Worm (Caenorhabditis elegans) whole organism, young adult: ENCODE results near the gene lys-4.

Experiments
- B0035.1 ChIP-seq: sonication (generic microtip); optimal IDR thresholded peaks from 2 replicates; lab custom pipeline; 2016; ENCODE audit warnings: missing genetic modification characterization, mild to moderate bottlenecking, missing compliant biosample characterization, missing genotype, missing genetic modification reagents
- C17E4.6 ChIP-seq: fragments of 200-800 bp; sonication (Bioruptor generic); IDR thresholded peaks from 2 replicates; pipeline ENCODE4 v1.3.6; 2022; ENCODE audit warnings: missing genetic modification reagents, missing genetic modification characterization, missing compliant biosample characterization
- F23B12.7 ChIP-seq: sonication (generic microtip); optimal IDR thresholded peaks from 2 replicates; lab custom pipeline; 2017; ENCODE audit warnings: missing genetic modification characterization, mild to moderate bottlenecking, missing compliant biosample characterization, antibody characterized with exemption, moderate library complexity; ENCODE audit not compliant: insufficient read depth
- F33H1.4 ChIP-seq: fragments of 200-800 bp; sonication (Bioruptor generic); IDR thresholded peaks from 2 replicates; pipeline ENCODE4 v1.3.6; 2022; ENCODE audit warnings: missing genetic modification reagents, missing genetic modification characterization, missing compliant biosample characterization
- F37B4.10 ChIP-seq: fragments of 200-800 bp; sonication (Bioruptor generic); IDR thresholded peaks from 2 replicates; pipeline ENCODE4 v1.3.6; 2022; ENCODE audit warnings: missing genetic modification characterization, missing compliant biosample characterization
- F49E8.2 ChIP-seq: sonication (generic microtip); optimal IDR thresholded peaks from 3 replicates; lab custom pipeline; 2017; ENCODE audit warnings: missing genetic modification characterization, mild to moderate bottlenecking, missing compliant biosample characterization, antibody characterized with exemption, moderate library complexity; ENCODE audit not compliant: insufficient read depth
- F55B11.4 ChIP-seq: sonication (generic microtip); optimal IDR thresholded peaks from 2 replicates; lab custom pipeline; 2016; ENCODE audit warnings: missing compliant biosample characterization, missing genetic modification characterization, borderline replicate concordance; ENCODE audit not compliant: insufficient read depth
- F57C9.4 ChIP-seq: sonication (generic microtip); optimal IDR thresholded peaks from 2 replicates; lab custom pipeline; 2017; ENCODE audit warnings: mild to moderate bottlenecking, missing genetic modification characterization, missing compliant biosample characterization
- K11D2.4 ChIP-seq: fragments of 200-800 bp; sonication (Bioruptor generic); IDR thresholded peaks from 2 replicates; pipeline ENCODE4 v1.3.6; 2022; ENCODE audit warnings: missing genetic modification reagents, missing genetic modification characterization, missing compliant biosample characterization
- K12H6.12 ChIP-seq: fragments of 200-800 bp; sonication (Bioruptor generic); optimal IDR thresholded peaks from 2 replicates; lab custom pipeline; 2018; ENCODE audit warnings: mild to moderate bottlenecking, missing genetic modification characterization, missing compliant biosample characterization
- Y53G8AR.9 ChIP-seq: fragments of 200-800 bp; sonication (Bioruptor generic); conservative IDR thresholded peaks from 2 replicates; pipeline ENCODE4 v1.3.6; 2022; ENCODE audit warnings: missing genetic modification reagents, missing genetic modification characterization, missing compliant biosample characterization
- Y56A3A.18 ChIP-seq: fragments of 200-800 bp; sonication (Bioruptor generic); IDR thresholded peaks from 2 replicates; pipeline ENCODE4 v1.3.6; 2022; ENCODE audit warnings: missing genetic modification reagents, missing genetic modification characterization, missing compliant biosample characterization
- Y95B8A.8 ChIP-seq: fragments of 200-800 bp; sonication (Bioruptor generic); IDR thresholded peaks from 2 replicates; pipeline ENCODE4 v1.3.6; 2022; ENCODE audit warnings: missing genetic modification reagents, missing genetic modification characterization, missing compliant biosample characterization
- ama-1 ChIP-seq, 3 experiments: fragments of 150-350 bp in 1 of 3; sonication (generic microtip) in 2 of 3; optimal IDR thresholded peaks; 2 replicates each; lab custom pipeline; 2014 to 2018; ENCODE audit warnings: missing biosample characterization in 2 of 3, missing genetic modification characterization in 2 of 3, missing genetic modification reagents in 2 of 3
- attf-6 ChIP-seq: fragments of 200-800 bp; sonication (Bioruptor generic); IDR thresholded peaks from 2 replicates; pipeline ENCODE4 v1.3.6; 2022; ENCODE audit warnings: missing genetic modification reagents, missing genetic modification characterization, missing compliant biosample characterization
- bed-1 ChIP-seq: fragments of 200-800 bp; sonication (Bioruptor generic); IDR thresholded peaks from 2 replicates; pipeline ENCODE4 v1.3.6; 2022; ENCODE audit warnings: missing genetic modification reagents, missing genetic modification characterization, missing compliant biosample characterization
- bed-2 ChIP-seq: fragments of 200-800 bp; sonication (Bioruptor generic); IDR thresholded peaks from 2 replicates; pipeline ENCODE4 v1.3.6; 2022; ENCODE audit warnings: missing genetic modification reagents, missing genetic modification characterization, missing compliant biosample characterization
- ceh-100 ChIP-seq: fragments of 200-800 bp; sonication (Bioruptor generic); IDR thresholded peaks from 2 replicates; pipeline ENCODE4 v1.3.6; 2022; ENCODE audit warnings: missing genetic modification reagents, missing genetic modification characterization, missing compliant biosample characterization
- dox-1 ChIP-seq: fragments of 200-800 bp; sonication (Bioruptor generic); IDR thresholded peaks from 2 replicates; pipeline ENCODE4 v1.3.6; 2022; ENCODE audit warnings: missing genetic modification reagents, missing genetic modification characterization, missing compliant biosample characterization
- dpff-1 ChIP-seq: sonication (generic microtip); optimal IDR thresholded peaks from 2 replicates; lab custom pipeline; 2017; ENCODE audit warnings: mild to moderate bottlenecking, missing genetic modification characterization, missing compliant biosample characterization
- egl-44 ChIP-seq: fragments of 200-800 bp; sonication (Bioruptor generic); IDR thresholded peaks from 2 replicates; pipeline ENCODE4 v1.3.6; 2022; ENCODE audit warnings: missing genetic modification reagents, missing genetic modification characterization, missing compliant biosample characterization
- ekl-4 ChIP-seq: fragments of 200-800 bp; sonication (Bioruptor generic); IDR thresholded peaks from 2 replicates; pipeline ENCODE4 v1.3.6; 2022; ENCODE audit warnings: missing genetic modification reagents, missing genetic modification characterization, missing compliant biosample characterization
- him-1 ChIP-seq: sonication (generic microtip); optimal IDR thresholded peaks from 2 replicates; lab custom pipeline; 2016; ENCODE audit warnings: missing genotype, missing genetic modification reagents, missing genetic modification characterization, missing compliant biosample characterization
- hlh-12 ChIP-seq: sonication (generic microtip); optimal IDR thresholded peaks from 2 replicates; lab custom pipeline; 2016; ENCODE audit warnings: missing genetic modification characterization, missing compliant biosample characterization
- hmg-1.2 ChIP-seq: fragments of 200-800 bp; sonication (Bioruptor generic); IDR thresholded peaks from 2 replicates; pipeline ENCODE4 v1.3.6; 2022; ENCODE audit warnings: missing genetic modification reagents, missing genetic modification characterization, missing compliant biosample characterization
- let-526 ChIP-seq: fragments of 200-800 bp; sonication (Bioruptor generic); IDR thresholded peaks from 2 replicates; pipeline ENCODE4 v1.3.6; 2022; ENCODE audit warnings: missing genetic modification reagents, missing genetic modification characterization, missing compliant biosample characterization
- lir-1 ChIP-seq: fragments of 200-800 bp; sonication (Bioruptor generic); conservative IDR thresholded peaks from 2 replicates; pipeline ENCODE4 v1.3.6; 2022; ENCODE audit warnings: missing genetic modification reagents, missing genetic modification characterization, missing compliant biosample characterization
- lsl-1 ChIP-seq: fragments of 200-800 bp; sonication (Bioruptor generic); optimal IDR thresholded peaks from 2 replicates; lab custom pipeline; 2018; ENCODE audit warnings: mild to moderate bottlenecking, missing genetic modification characterization, moderate library complexity, missing compliant biosample characterization
- lsy-27 ChIP-seq: sonication (generic microtip); optimal IDR thresholded peaks from 2 replicates; lab custom pipeline; 2017; ENCODE audit warnings: missing genetic modification characterization, mild to moderate bottlenecking, missing compliant biosample characterization, antibody characterized with exemption, missing genotype, borderline replicate concordance; ENCODE audit not compliant: insufficient read depth
- madf-3 ChIP-seq: fragments of 200-800 bp; sonication (Bioruptor generic); IDR thresholded peaks from 2 replicates; pipeline ENCODE4 v1.3.6; 2022; ENCODE audit warnings: missing genetic modification reagents, missing genetic modification characterization, missing compliant biosample characterization
- madf-8 ChIP-seq: fragments of 200-800 bp; sonication (Bioruptor generic); conservative IDR thresholded peaks from 2 replicates; pipeline ENCODE4 v1.3.6; 2022; ENCODE audit warnings: missing genetic modification reagents, missing genetic modification characterization, missing compliant biosample characterization
- mel-28 ChIP-seq: sonication (generic microtip); optimal IDR thresholded peaks from 2 replicates; lab custom pipeline; 2016; ENCODE audit warnings: borderline replicate concordance, mild to moderate bottlenecking, missing genetic modification characterization, missing compliant biosample characterization
- nfya-1 ChIP-seq: sonication (generic microtip); optimal IDR thresholded peaks from 2 replicates; lab custom pipeline; 2017; ENCODE audit warnings: antibody characterized with exemption, missing compliant biosample characterization, missing genetic modification characterization, borderline replicate concordance; ENCODE audit not compliant: insufficient read depth
- nfyb-1 ChIP-seq: fragments of 200-800 bp; sonication (Bioruptor generic); IDR thresholded peaks from 2 replicates; pipeline ENCODE4 v1.3.6; 2022; ENCODE audit warnings: missing genetic modification reagents, missing genetic modification characterization, missing compliant biosample characterization
- pha-4 ChIP-seq: fragments of 150-350 bp; sonication (generic microtip); optimal IDR thresholded peaks from 2 replicates; lab custom pipeline; 2014; ENCODE audit warnings: missing biosample characterization, missing genetic modification reagents, missing genetic modification characterization
- repo-1 ChIP-seq: sonication (generic microtip); optimal IDR thresholded peaks from 2 replicates; lab custom pipeline; 2017; ENCODE audit warnings: mild to moderate bottlenecking, missing genetic modification characterization, missing compliant biosample characterization
- snpc-1.3 ChIP-seq: sonication (generic microtip); optimal IDR thresholded peaks from 2 replicates; lab custom pipeline; 2017; ENCODE audit warnings: missing genetic modification characterization, mild to moderate bottlenecking, missing compliant biosample characterization, antibody characterized with exemption, moderate library complexity, missing genotype, missing genetic modification reagents; ENCODE audit not compliant: insufficient read depth
- snpc-4 ChIP-seq, 5 experiments: fragments of 150-350 bp in 1 of 5; sonication (generic microtip) in 4 of 5; optimal IDR thresholded peaks; 2 replicates each; lab custom pipeline; 2014 to 2018; ENCODE audit warnings: missing genetic modification characterization in 5 of 5, missing biosample characterization in 3 of 5, antibody characterized with exemption in 2 of 5, mild to moderate bottlenecking in 2 of 5, missing compliant biosample characterization in 2 of 5, missing genotype in 2 of 5, moderate library complexity in 2 of 5, missing genetic modification reagents in 1 of 5
- zim-3 ChIP-seq: sonication (generic microtip); optimal IDR thresholded peaks from 2 replicates; lab custom pipeline; 2017; ENCODE audit warnings: mild to moderate bottlenecking, missing genetic modification characterization, moderate library complexity, missing compliant biosample characterization

lys-4 gene

DNA sequence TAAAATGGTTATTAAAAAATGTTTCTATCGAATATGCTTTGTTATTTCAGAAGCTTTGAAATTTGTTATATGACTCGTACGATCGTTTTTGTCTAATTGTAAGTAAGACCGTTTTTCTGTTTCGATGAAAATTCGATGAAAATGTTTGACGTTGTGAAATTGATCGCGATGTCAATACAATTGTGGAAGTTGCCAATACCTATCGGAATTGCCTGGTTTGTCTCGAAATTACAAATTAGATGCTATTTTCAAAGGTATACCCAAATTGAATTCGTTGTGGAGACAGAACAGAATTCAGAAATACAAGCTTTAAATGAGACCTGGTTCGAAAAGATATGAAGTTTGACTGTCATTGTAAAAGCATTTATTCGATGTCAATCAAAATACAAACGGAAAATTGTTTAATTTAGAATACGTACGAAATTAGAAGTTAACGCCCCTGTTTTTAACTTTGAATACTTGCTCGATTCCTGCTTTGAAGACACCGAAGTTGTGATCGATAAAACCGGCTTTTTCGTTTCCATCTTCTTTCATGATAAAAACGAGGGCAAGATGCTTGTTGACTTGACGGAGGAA, 19.6 kb downstream of the lys-4 start (continued):
- TF ChIP-seq F49E8.2 (tag; lab: Kevin White, UChicago) (peak; percentile 39), dpff-1 (tag; lab: Kevin White, UChicago) (no peak), dox-1 (GFP tag; lab: Robert Waterston, UW) (no peak), attf-6 (peak; percentile 63; the same call in 1 of the 2 replicates), snpc-4 (GFP tag; optimal IDR thresholded peaks at IDR 0.05; lab: Kevin White, UChicago) (no peak), snpc-4 (tag; optimal IDR thresholded peaks at IDR 0.05; lab: Kevin White, UChicago) (peak in 1 of 4 experiments; percentile 49), egl-44 (no peak), zim-3 (tag; lab: Kevin White, UChicago) (no peak), hlh-12 (no peak), nfyb-1 (GFP tag; lab: Robert Waterston, UW) (no peak), bed-2 (no peak), madf-3 (GFP tag; lab: Robert Waterston, UW) (0 out of 2 replicates have a peak, but pooled peaks have one; percentile 66), lsy-27 (tag; lab: Kevin White, UChicago) (no peak), lir-1 (GFP tag; lab: Robert Waterston, UW) (no peak)
- TF ChIP-seq, all 124 proteins: peak for 13

DNA sequence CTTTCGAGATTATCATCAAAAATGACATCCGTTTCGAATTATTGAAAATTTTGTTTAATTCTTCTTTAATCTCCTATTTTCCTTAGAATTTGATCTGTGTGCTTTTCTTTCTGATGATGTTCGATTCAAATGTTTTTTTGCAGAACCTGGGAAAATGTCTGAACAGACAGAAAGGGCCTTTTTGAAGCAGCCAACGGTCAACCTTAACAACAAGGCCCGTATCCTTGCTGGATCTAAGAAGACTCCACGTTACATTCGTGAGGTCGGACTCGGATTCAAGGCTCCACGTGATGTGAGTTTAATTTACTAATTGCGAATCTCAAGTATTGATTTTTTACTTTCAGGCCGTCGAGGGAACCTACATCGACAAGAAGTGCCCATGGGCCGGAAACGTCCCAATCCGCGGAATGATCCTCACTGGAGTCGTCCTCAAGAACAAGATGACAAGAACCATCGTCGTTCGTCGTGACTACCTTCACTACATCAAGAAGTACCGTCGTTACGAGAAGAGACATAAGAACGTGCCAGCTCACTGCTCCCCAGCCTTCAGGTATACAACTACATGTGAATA, 20.4 kb downstream of the lys-4 start, which contains the start of gene rps-11:
Gene rps-11, plus strand, starts transcription at position 144 of the 571 bp plus-strand sequence.
- TF ChIP-seq bed-1 (GFP tag; lab: Robert Waterston, UW) (0 out of 2 replicates have a peak, but pooled peaks have one; percentile 48), ekl-4 (GFP tag; lab: Robert Waterston, UW) (no peak), attf-6 (no peak)

DNA sequence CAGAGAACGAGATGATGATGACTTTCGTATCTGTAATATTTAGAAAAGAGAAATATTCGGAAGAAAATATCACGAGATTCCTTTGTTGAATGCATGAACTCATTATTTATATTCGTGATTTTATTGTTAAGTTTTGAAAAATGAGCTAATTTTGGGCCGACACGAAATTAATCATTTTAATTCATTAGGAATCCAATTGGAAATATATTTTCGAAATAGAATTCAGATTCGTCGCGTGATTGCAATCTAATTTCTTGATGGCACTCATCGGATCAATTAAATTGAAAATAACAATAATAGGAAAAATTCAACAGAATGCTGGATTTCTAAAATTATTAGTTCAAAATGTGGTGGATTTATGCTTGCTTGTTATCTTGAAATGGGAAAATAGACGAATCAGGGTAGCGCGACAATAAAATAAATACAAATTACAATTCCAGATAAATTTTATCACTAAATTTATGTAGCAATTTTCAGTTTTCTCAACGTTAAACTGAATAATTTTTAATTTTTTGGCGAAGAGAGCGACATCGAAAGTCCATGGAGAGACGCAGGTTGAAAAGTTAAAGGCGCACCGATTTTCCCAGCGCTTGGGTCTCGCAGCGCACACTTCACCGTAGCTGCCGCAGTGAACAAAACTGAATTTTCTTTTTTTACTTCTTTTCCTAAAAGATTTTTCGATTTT, 21.1 kb downstream of the lys-4 start:
- no peak for TF ChIP-seq F55B11.4 (tag; lab: Kevin White, UChicago)
- TF ChIP-seq Y53G8AR.9 (GFP tag; lab: Robert Waterston, UW): peak; percentile 35; the same call in 1 of the 2 replicates
- TF ChIP-seq snpc-1.3: peak; percentile 79
- TF ChIP-seq mel-28: no peak
- no peak for TF ChIP-seq Y95B8A.8 (GFP tag; lab: Robert Waterston, UW)
- TF ChIP-seq let-526 (GFP tag; lab: Robert Waterston, UW): no peak
- TF ChIP-seq lsl-1: peak; percentile 69
- peak; percentile 75 for TF ChIP-seq F23B12.7 (tag; lab: Kevin White, UChicago)
- no peak for TF ChIP-seq snpc-4 (GFP tag; optimal IDR thresholded peaks at IDR 0.05; lab: Kevin White, UChicago)
- peak; percentile 25 to 57 (median 36) for TF ChIP-seq snpc-4 (tag; optimal IDR thresholded peaks at IDR 0.05; lab: Kevin White, UChicago)
- TF ChIP-seq K12H6.12: peak; percentile 15
- peak; percentile 76 for TF ChIP-seq hmg-1.2 (GFP tag; lab: Robert Waterston, UW)
- TF ChIP-seq repo-1: peak; percentile 54
- peak; percentile 43 for TF ChIP-seq B0035.1 (tag; lab: Kevin White, UChicago)
- TF ChIP-seq nfya-1 (tag; lab: Kevin White, UChicago): no peak
- TF ChIP-seq egl-44: no peak
- no peak for TF ChIP-seq ama-1 (optimal IDR thresholded peaks at IDR 0.05; lab: Kevin White, UChicago)
- peak; percentile 47 to 51 for TF ChIP-seq ama-1 (GFP tag; optimal IDR thresholded peaks at IDR 0.05; lab: Kevin White, UChicago)
- TF ChIP-seq K11D2.4 (GFP tag; lab: Robert Waterston, UW): 0 out of 2 replicates have a peak, but pooled peaks have one; percentile 14
- TF ChIP-seq F57C9.4: no peak
- TF ChIP-seq F37B4.10 (GFP tag; lab: Robert Waterston, UW): no peak
- TF ChIP-seq Y56A3A.18 (GFP tag; lab: Robert Waterston, UW): no peak
- no peak for TF ChIP-seq him-1 (tag; lab: Kevin White, UChicago)
- no peak for TF ChIP-seq C17E4.6 (GFP tag; lab: Robert Waterston, UW)
- no peak for TF ChIP-seq hlh-12
- TF ChIP-seq madf-8 (GFP tag; lab: Robert Waterston, UW): no peak
- peak; percentile 64 for TF ChIP-seq ceh-100 (GFP tag; lab: Robert Waterston, UW)
- peak; percentile 19 for TF ChIP-seq pha-4 (tag; lab: Kevin White, UChicago)
- TF ChIP-seq F33H1.4 (GFP tag; lab: Robert Waterston, UW): peak; percentile 94
